Worm (Caenorhabditis elegans): ENCODE measurements around the gene nucl-1.

The nucl-1 gene

ce11 chrIV:8333954-8333987 lies 44.4 kb upstream of the nucl-1 start, which contains the start of gene his-31:
Gene his-31, minus strand, starts transcription at chrIV:8333983.
- TF ChIP-seq nhr-237 (tag; optimal IDR thresholded peaks at IDR 0.05) (no peak), ceh-9 (tag; optimal IDR thresholded peaks at IDR 0.05) (no peak), elt-2 (tag; optimal IDR thresholded peaks at IDR 0.05) (no peak), zag-1 (tag; optimal IDR thresholded peaks at IDR 0.05) (no peak), ztf-4 (tag; optimal IDR thresholded peaks at IDR 0.05) (no peak), ceh-82 (tag; optimal IDR thresholded peaks at IDR 0.05) (no peak), nhr-43 (tag; optimal IDR thresholded peaks at IDR 0.05; ENCODE audit: poor library complexity, severe bottlenecking) (no peak), eor-1 (tag; optimal IDR thresholded peaks at IDR 0.05) (no peak), lsy-12 (tag; optimal IDR thresholded peaks at IDR 0.05) (no peak)

DNA sequence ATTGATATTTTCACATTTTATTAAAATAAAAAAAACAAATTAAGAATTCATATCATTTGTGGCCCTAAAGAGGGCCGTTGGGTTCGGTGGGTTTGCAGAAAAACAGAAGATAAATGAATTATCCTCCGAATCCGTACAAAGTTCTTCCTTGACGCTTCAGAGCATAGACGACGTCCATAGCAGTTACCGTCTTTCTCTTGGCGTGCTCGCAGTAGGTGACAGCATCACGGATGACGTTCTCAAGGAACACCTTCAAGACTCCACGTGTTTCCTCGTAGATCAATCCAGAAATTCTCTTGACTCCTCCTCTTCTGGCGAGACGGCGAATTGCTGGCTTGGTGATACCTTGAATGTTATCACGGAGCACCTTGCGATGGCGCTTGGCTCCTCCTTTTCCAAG lies 44.2 kb upstream of the nucl-1 start:
- TF ChIP-seq lin-39 (tag; optimal IDR thresholded peaks at IDR 0.05) (no peak), elt-2 (tag; optimal IDR thresholded peaks at IDR 0.05) (no peak), nhr-25 (tag; optimal IDR thresholded peaks at IDR 0.05) (no peak), nhr-76 (tag; optimal IDR thresholded peaks at IDR 0.05) (no peak), fos-1 (tag; optimal IDR thresholded peaks at IDR 0.05) (no peak), fkh-2 (tag; optimal IDR thresholded peaks at IDR 0.05) (no peak), mdl-1 (tag; optimal IDR thresholded peaks at IDR 0.05) (no peak), nhr-12 (tag; optimal IDR thresholded peaks at IDR 0.05) (no peak), egl-27 (tag; optimal IDR thresholded peaks at IDR 0.05) (no peak)

ce11 chrIV:8333034-8333433 lies 43.7 kb upstream of the nucl-1 start:
- TF ChIP-seq unc-62 (GFP tag; optimal IDR thresholded peaks at IDR 0.05) (no peak), fkh-2 (tag; optimal IDR thresholded peaks at IDR 0.05) (no peak), unc-39 (tag; optimal IDR thresholded peaks at IDR 0.05) (no peak), ama-1 (optimal IDR thresholded peaks at IDR 0.05) (no peak), pqm-1 (tag; optimal IDR thresholded peaks at IDR 0.05) (no peak), R02D3.7 (tag; optimal IDR thresholded peaks at IDR 0.05) (no peak), egl-27 (tag; optimal IDR thresholded peaks at IDR 0.05) (no peak), skn-1 (tag; optimal IDR thresholded peaks at IDR 0.05) (no peak), lsy-12 (tag; optimal IDR thresholded peaks at IDR 0.05) (no peak), hmg-11 (tag; optimal IDR thresholded peaks at IDR 0.05) (no peak), nhr-43 (tag; optimal IDR thresholded peaks at IDR 0.05; ENCODE audit: poor library complexity, severe bottlenecking) (no peak)

ce11 chrIV:8332526-8332925 lies 43.2 kb upstream of the nucl-1 start, which contains the start of gene lys-10:
Gene lys-10, plus strand, starts transcription at chrIV:8332826.
- TF ChIP-seq mml-1 (tag; optimal IDR thresholded peaks at IDR 0.05), result no peak
- no peak for TF ChIP-seq zag-1 (tag; optimal IDR thresholded peaks at IDR 0.05)

DNA sequence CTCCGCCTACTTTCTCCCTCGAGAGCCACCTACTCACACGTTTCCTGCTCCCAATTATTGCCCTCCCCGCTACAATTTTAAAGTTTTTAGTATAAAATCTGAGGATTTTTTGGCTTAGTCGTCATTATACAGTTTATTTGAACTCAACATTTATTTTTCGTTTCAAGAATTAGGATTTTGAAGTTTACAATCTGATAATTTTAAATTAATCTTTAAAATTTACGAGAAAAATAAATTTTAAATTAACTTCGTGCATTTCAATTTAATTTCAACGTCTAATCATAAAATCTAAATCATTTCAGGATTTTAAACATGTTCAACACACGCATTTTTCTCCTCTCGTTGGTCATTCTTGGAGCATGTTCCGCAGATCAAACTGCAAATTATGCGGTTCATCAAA lies 39.6 kb upstream of the nucl-1 start, which contains the start of gene F35H10.2:
TSS of gene F35H10.2 (plus strand) at position 301 of the 400 bp plus-strand sequence.
- no peak for TF ChIP-seq ceh-16 (tag; optimal IDR thresholded peaks at IDR 0.05)
- TF ChIP-seq ztf-11 (tag; optimal IDR thresholded peaks at IDR 0.05), result no peak
- no peak for TF ChIP-seq fos-1 (tag; optimal IDR thresholded peaks at IDR 0.05)
- TF ChIP-seq elt-2 (tag; optimal IDR thresholded peaks at IDR 0.05), result no peak
- TF ChIP-seq lin-39 (tag; optimal IDR thresholded peaks at IDR 0.05), result no peak
- TF ChIP-seq sea-2 (GFP tag; optimal IDR thresholded peaks at IDR 0.05), result no peak
- TF ChIP-seq mdl-1 (tag; optimal IDR thresholded peaks at IDR 0.05), result no peak
- no peak for TF ChIP-seq nhr-25 (tag; optimal IDR thresholded peaks at IDR 0.05)
- TF ChIP-seq ztf-4 (tag; optimal IDR thresholded peaks at IDR 0.05), result no peak
- TF ChIP-seq nhr-23 (tag; optimal IDR thresholded peaks at IDR 0.05), result no peak
- no peak for TF ChIP-seq nhr-28 (tag; optimal IDR thresholded peaks at IDR 0.05)
- TF ChIP-seq tbx-2 (tag; optimal IDR thresholded peaks at IDR 0.05), result no peak

DNA sequence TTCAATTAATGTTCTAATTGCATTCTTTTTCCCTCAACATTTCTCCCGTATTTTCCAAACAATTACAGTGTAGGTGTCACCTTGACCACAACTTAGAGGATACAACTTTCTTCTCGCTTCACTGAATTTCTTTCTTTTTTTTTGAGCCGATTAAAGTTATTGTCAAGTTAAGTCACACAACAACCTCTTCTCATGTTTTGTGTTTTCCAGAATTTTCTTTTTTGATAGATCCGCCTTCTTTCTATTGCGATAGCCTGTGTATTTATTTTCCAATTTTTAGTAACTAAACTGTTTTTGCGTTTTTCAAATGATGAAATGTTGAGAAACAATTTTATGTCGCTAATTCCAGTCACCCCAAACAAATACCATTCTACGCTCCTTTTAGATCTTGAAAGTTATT lies 36.3 kb upstream of the nucl-1 start, which contains the start of gene F35H10.3:
TSS of gene F35H10.3 (plus strand) at position 301 of the 400 bp plus-strand sequence.
- TF ChIP-seq nhr-43 (tag; optimal IDR thresholded peaks at IDR 0.05; ENCODE audit: poor library complexity, severe bottlenecking) (no peak), eor-1 (tag; optimal IDR thresholded peaks at IDR 0.05) (no peak), ceh-16 (tag; optimal IDR thresholded peaks at IDR 0.05) (no peak), sea-2 (GFP tag; optimal IDR thresholded peaks at IDR 0.05) (no peak), ztf-11 (tag; optimal IDR thresholded peaks at IDR 0.05) (no peak), pqm-1 (tag; optimal IDR thresholded peaks at IDR 0.05) (no peak), lsy-12 (tag; optimal IDR thresholded peaks at IDR 0.05) (no peak), nhr-76 (tag; optimal IDR thresholded peaks at IDR 0.05) (no peak), fkh-10 (GFP tag; optimal IDR thresholded peaks at IDR 0.05) (no peak), nfya-1 (tag; optimal IDR thresholded peaks at IDR 0.05; ENCODE audit: insufficient read depth) (no peak), ceh-9 (tag; optimal IDR thresholded peaks at IDR 0.05) (no peak), tbx-2 (tag; optimal IDR thresholded peaks at IDR 0.05) (no peak), mml-1 (tag; optimal IDR thresholded peaks at IDR 0.05) (no peak), lin-15B (tag; optimal IDR thresholded peaks at IDR 0.05) (no peak), egl-27 (tag; optimal IDR thresholded peaks at IDR 0.05) (no peak), R02D3.7 (tag; optimal IDR thresholded peaks at IDR 0.05) (no peak)

All from whole organism, L3 larva.